Fruit fly (Drosophila melanogaster) whole organism, wandering third instar larva: Measurements from ENCODE around the gene Sfp24Ba.
A peak's percentile ranks its signal among the peaks of the same experiment; 100 is the strongest.

Experiments
- CG32264 ChIP-seq: fragments of 200-800 bp; sonication (Bioruptor generic); optimal IDR thresholded peaks from 2 replicates; lab custom pipeline; 2016; ENCODE audit warnings: missing biosample characterization, missing genetic modification characterization
- CG9705 ChIP-seq: fragments of 200-800 bp; sonication (Bioruptor generic); optimal IDR thresholded peaks from 2 replicates; lab custom pipeline; 2018; ENCODE audit warnings: missing biosample characterization, mild to moderate bottlenecking, missing genetic modification characterization
- CrebA ChIP-seq: fragments of 200-800 bp; sonication (Bioruptor generic); optimal IDR thresholded peaks from 2 replicates; lab custom pipeline; 2016; ENCODE audit warnings: missing biosample characterization, mild to moderate bottlenecking, missing genetic modification characterization, borderline replicate concordance
- Dfd ChIP-seq: fragments of >200 bp; optimal IDR thresholded peaks from 2 replicates; lab custom pipeline; 2017; ENCODE audit warnings: missing biosample characterization, missing genetic modification characterization
- GATAd ChIP-seq: sonication (Bioruptor generic); optimal IDR thresholded peaks from 2 replicates; lab custom pipeline; 2016; ENCODE audit warnings: missing biosample characterization, missing genetic modification characterization
- HLH106 ChIP-seq: fragments of 200-800 bp; optimal IDR thresholded peaks from 3 replicates; lab custom pipeline; 2019; ENCODE audit warnings: missing biosample characterization, mild to moderate bottlenecking, missing genetic modification characterization, moderate library complexity
- Hr78 ChIP-seq: fragments of >200 bp; optimal IDR thresholded peaks from 2 replicates; lab custom pipeline; 2017; ENCODE audit warnings: missing biosample characterization, missing genetic modification characterization
- Hr83 ChIP-seq: fragments of 200-300 bp; sonication (Bioruptor generic); optimal IDR thresholded peaks from 2 replicates; lab custom pipeline; 2016; ENCODE audit warnings: missing biosample characterization, mild to moderate bottlenecking, missing genetic modification characterization, moderate library complexity; ENCODE audit not compliant: poor library complexity, severe bottlenecking
- Jra ChIP-seq: sonication (Bioruptor generic); optimal IDR thresholded peaks from 2 replicates; lab custom pipeline; 2016; ENCODE audit warnings: missing biosample characterization, missing genetic modification characterization
- Mio ChIP-seq: sonication (Bioruptor generic); optimal IDR thresholded peaks from 2 replicates; lab custom pipeline; 2016; ENCODE audit warnings: missing biosample characterization, missing genetic modification characterization
- Myc ChIP-seq: fragments of >200 bp; optimal IDR thresholded peaks from 2 replicates; lab custom pipeline; 2017
- N ChIP-seq: fragments of >200 bp; optimal IDR thresholded peaks from 2 replicates; lab custom pipeline; 2018; ENCODE audit warnings: missing biosample characterization, missing external identifiers, missing genetic modification characterization
- Rel ChIP-seq, 2 experiments: fragments of 200-800 bp; sonication (Bioruptor generic) in 1 of 2; optimal IDR thresholded peaks; 2 replicates in 1 of 2; 3 replicates in 1 of 2; lab custom pipeline; 2016 to 2019; ENCODE audit warnings: mild to moderate bottlenecking in 2 of 2, missing biosample characterization in 2 of 2, missing genetic modification characterization in 2 of 2, moderate library complexity in 1 of 2
- Sp1 ChIP-seq: fragments of 200-800 bp; sonication (Bioruptor generic); optimal IDR thresholded peaks from 3 replicates; lab custom pipeline; 2019; ENCODE audit warnings: missing biosample characterization, mild to moderate bottlenecking, missing genetic modification characterization, moderate library complexity
- Vsx2 ChIP-seq: fragments of 200-300, 225-300 bp; sonication (Bioruptor generic); optimal IDR thresholded peaks from 2 replicates; lab custom pipeline; 2018; ENCODE audit warnings: missing biosample characterization, missing genetic modification characterization; ENCODE audit not compliant: partially characterized antibody
- br ChIP-seq: fragments of 200-800 bp; sonication (Bioruptor generic); optimal IDR thresholded peaks from 2 replicates; lab custom pipeline; 2016; ENCODE audit warnings: missing biosample characterization, missing genetic modification characterization
- dl ChIP-seq, 2 experiments: fragments of 175-275, 200-275 bp in 1 of 2; fragments of 200-275 bp in 1 of 2; sonication (Bioruptor generic); optimal IDR thresholded peaks; lab custom pipeline; 2018; ENCODE audit warnings: mild to moderate bottlenecking in 2 of 2, missing biosample characterization in 2 of 2, missing genetic modification characterization in 2 of 2, moderate library complexity in 2 of 2; ENCODE audit not compliant: partially characterized antibody in 2 of 2, insufficient read depth in 1 of 2
- dmrt93B ChIP-seq: fragments of 200-800 bp; sonication (Bioruptor generic); optimal IDR thresholded peaks from 2 replicates; lab custom pipeline; 2018; ENCODE audit warnings: missing biosample characterization, mild to moderate bottlenecking, missing genetic modification characterization
- dsf ChIP-seq: sonication (Bioruptor generic); optimal IDR thresholded peaks from 2 replicates; lab custom pipeline; 2016; ENCODE audit warnings: missing biosample characterization, missing genetic modification characterization, borderline replicate concordance
- ey ChIP-seq: fragments of 200-800 bp; sonication (Bioruptor generic); optimal IDR thresholded peaks from 2 replicates; lab custom pipeline; 2016; ENCODE audit warnings: missing biosample characterization, missing genetic modification characterization
- fru ChIP-seq: fragments of 200-800 bp; sonication (Bioruptor generic); optimal IDR thresholded peaks from 3 replicates; lab custom pipeline; 2016; ENCODE audit warnings: missing biosample characterization, mild to moderate bottlenecking, missing genetic modification characterization
- h ChIP-seq: fragments of 200-800 bp; sonication (Bioruptor generic); optimal IDR thresholded peaks from 3 replicates; lab custom pipeline; 2016; ENCODE audit warnings: missing biosample characterization, mild to moderate bottlenecking, missing genetic modification characterization
- jim ChIP-seq: fragments of 175-275, 200-325 bp; sonication (Bioruptor generic); optimal IDR thresholded peaks from 2 replicates; lab custom pipeline; 2016; ENCODE audit warnings: missing biosample characterization, mild to moderate bottlenecking, missing genetic modification characterization
- lola ChIP-seq: fragments of >200 bp; optimal IDR thresholded peaks from 2 replicates; lab custom pipeline; 2017; ENCODE audit warnings: missing biosample characterization, missing genetic modification characterization
- pan ChIP-seq: fragments of >200 bp; optimal IDR thresholded peaks from 2 replicates; lab custom pipeline; 2017
- psq ChIP-seq: fragments of 200-800 bp; sonication (Bioruptor generic); optimal IDR thresholded peaks from 3 replicates; lab custom pipeline; 2017; ENCODE audit warnings: missing biosample characterization, mild to moderate bottlenecking, missing genetic modification characterization, moderate library complexity
- sage ChIP-seq: fragments of 200-800 bp; sonication (Bioruptor generic); optimal IDR thresholded peaks from 2 replicates; lab custom pipeline; 2016; ENCODE audit warnings: missing biosample characterization, mild to moderate bottlenecking, missing genetic modification characterization
- sv ChIP-seq: fragments of 200-800 bp; sonication (Bioruptor generic); optimal IDR thresholded peaks from 3 replicates; lab custom pipeline; 2016; ENCODE audit warnings: missing biosample characterization, missing genetic modification characterization
- tai ChIP-seq: sonication (Bioruptor generic); optimal IDR thresholded peaks from 2 replicates; lab custom pipeline; 2016; ENCODE audit warnings: missing biosample characterization, missing genetic modification characterization
- usp ChIP-seq: fragments of >200 bp; optimal IDR thresholded peaks from 2 replicates; lab custom pipeline; 2017; ENCODE audit warnings: missing biosample characterization, missing genetic modification characterization
- woc ChIP-seq: sonication (Bioruptor generic); optimal IDR thresholded peaks from 2 replicates; lab custom pipeline; 2016; ENCODE audit warnings: missing biosample characterization, mild to moderate bottlenecking, missing genetic modification characterization

Sfp24Ba gene

DNA sequence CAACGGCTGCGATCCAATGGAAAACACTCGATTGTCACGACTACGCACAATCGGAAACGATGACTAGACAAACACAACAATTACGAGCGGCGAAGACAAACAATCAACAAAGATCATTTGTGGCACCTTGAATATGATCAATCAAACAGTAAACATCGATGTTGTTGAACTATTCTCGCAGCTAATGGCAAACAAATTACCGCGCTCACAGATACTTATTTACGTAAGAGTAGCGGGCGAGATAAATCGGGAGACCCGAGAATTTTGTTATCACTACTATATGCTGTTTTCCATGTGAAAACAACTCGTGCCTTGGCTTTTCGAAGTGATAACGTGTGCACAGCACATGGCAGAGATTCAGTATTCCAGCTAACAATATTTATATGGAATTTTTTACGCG lies 39.5 kb downstream of the Sfp24Ba start:
- TF ChIP-seq jim (GFP tag; lab: Kevin White, UChicago) (no peak), N (GFP tag; lab: Kevin White, UChicago) (no peak), CG32264 (GFP tag; lab: Kevin White, UChicago) (no peak), Myc (lab: Kevin White, UChicago) (no peak), Hr78 (GFP tag; lab: Kevin White, UChicago) (no peak), sv (no peak), Mio (GFP tag; lab: Kevin White, UChicago) (no peak), dl (GFP tag; optimal IDR thresholded peaks at IDR 0.05; lab: Kevin White, UChicago; ENCODE audit: insufficient read depth in 1 of 2, partially characterized antibody in 2 of 2) (no peak), GATAd (GFP tag; lab: Kevin White, UChicago) (no peak), Hr83 (GFP tag; lab: Kevin White, UChicago) (no peak), Vsx2 (GFP tag; lab: Kevin White, UChicago) (no peak), tai (GFP tag; lab: Kevin White, UChicago) (no peak), CG9705 (GFP tag; lab: Kevin White, UChicago) (no peak), Jra (GFP tag; lab: Kevin White, UChicago) (no peak), HLH106 (tag; lab: Kevin White, UChicago) (no peak), psq (no peak), br (GFP tag; lab: Kevin White, UChicago) (no peak), lola (GFP tag; lab: Kevin White, UChicago) (no peak), Sp1 (no peak), pan (lab: Kevin White, UChicago) (no peak)

DNA sequence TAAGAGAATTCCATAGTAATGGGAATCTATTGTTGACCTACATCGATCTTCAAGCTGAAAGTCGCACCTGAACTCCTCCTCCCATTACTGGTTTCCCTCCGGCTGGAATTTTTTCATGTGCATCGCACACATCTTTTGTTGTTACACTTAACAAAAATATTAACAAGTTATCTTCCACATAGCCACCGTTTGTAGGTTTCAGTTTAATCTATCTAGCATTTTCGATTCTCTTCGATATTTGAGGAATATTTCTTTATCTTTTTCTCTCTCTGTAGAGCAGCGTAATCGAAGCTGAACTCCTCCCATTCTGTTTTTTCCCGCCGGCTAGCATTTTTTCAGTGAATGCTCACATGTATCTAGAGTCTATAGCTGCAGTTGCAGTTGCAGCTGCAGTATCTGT lies 43.6 kb downstream of the Sfp24Ba start:
- no peak for TF ChIP-seq Rel (GFP tag; optimal IDR thresholded peaks at IDR 0.05; lab: Kevin White, UChicago)
- TF ChIP-seq Rel (tag; optimal IDR thresholded peaks at IDR 0.05; lab: Kevin White, UChicago): no peak
- no peak for TF ChIP-seq Myc (lab: Kevin White, UChicago)
- no peak for TF ChIP-seq dl (GFP tag; optimal IDR thresholded peaks at IDR 0.05; lab: Kevin White, UChicago; ENCODE audit: insufficient read depth in 1 of 2, partially characterized antibody in 2 of 2)
- no peak for TF ChIP-seq ey (GFP tag; lab: Kevin White, UChicago)
- no peak for TF ChIP-seq HLH106 (tag; lab: Kevin White, UChicago)
- no peak for TF ChIP-seq CrebA (GFP tag; lab: Kevin White, UChicago)
- no peak for TF ChIP-seq N (GFP tag; lab: Kevin White, UChicago)
- no peak for TF ChIP-seq Jra (GFP tag; lab: Kevin White, UChicago)
- TF ChIP-seq Vsx2 (GFP tag; lab: Kevin White, UChicago): no peak
- no peak for TF ChIP-seq usp (GFP tag; lab: Kevin White, UChicago)
- TF ChIP-seq sv: no peak
- no peak for TF ChIP-seq dmrt93B (GFP tag; lab: Kevin White, UChicago)
- TF ChIP-seq Dfd (GFP tag; lab: Kevin White, UChicago): no peak
- TF ChIP-seq jim (GFP tag; lab: Kevin White, UChicago): no peak
- no peak for TF ChIP-seq tai (GFP tag; lab: Kevin White, UChicago)
- no peak for TF ChIP-seq dsf
- no peak for TF ChIP-seq pan (lab: Kevin White, UChicago)
- TF ChIP-seq sage (GFP tag; lab: Kevin White, UChicago): no peak
- TF ChIP-seq fru (GFP tag; lab: Kevin White, UChicago): no peak

DNA sequence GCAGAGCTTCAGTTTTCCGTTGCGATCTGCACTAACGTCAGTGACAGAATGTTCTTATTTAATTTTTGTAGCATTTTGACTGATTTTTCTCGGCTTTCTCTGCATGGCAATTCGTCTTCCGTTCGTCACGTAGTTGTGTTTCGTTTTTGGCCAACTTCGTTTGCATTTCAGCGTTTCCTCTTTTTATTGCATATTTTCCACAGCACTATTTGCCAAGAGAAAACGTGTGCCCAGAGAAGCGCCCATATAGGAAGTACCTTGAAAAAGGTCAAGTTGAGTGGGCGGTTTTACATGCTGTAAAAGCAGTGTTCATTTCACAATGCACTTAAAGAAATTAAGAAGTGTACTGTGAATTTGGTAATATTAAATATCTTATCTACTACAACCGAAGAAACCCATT lies 46.7 kb downstream of the Sfp24Ba start, which contains the start of gene CG15418:
TSS of gene CG15418 (minus strand) at position 101 of the 400 bp plus-strand sequence.
- TF ChIP-seq lola (GFP tag; lab: Kevin White, UChicago) (no peak), Mio (GFP tag; lab: Kevin White, UChicago) (no peak), jim (GFP tag; lab: Kevin White, UChicago) (no peak), br (GFP tag; lab: Kevin White, UChicago) (no peak), pan (lab: Kevin White, UChicago) (no peak), woc (no peak), CrebA (GFP tag; lab: Kevin White, UChicago) (no peak)

DNA sequence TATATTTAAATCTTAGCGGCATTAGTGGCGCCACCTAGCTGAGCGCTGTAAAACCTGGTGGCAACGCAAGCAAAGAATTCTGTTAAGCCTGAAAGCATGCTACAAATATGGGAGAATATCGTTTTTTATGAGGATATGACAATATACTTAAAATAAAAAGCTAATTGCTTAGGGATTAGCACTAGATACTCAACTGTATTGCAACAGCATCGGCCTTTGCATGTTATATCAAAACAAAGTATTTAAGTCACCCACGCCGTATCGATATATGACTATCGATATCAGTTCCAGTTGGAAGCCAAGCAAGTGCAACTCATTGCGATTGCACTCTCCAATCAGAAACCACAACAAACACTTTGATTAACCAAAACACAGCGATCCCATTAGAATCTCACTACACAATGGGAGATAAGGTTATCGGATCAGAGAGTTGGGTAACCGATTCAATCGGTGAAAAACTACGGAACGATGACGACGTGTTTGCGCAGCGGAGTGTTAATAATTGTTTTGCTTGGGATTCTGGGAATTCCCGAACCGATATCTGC lies 49.5 kb downstream of the Sfp24Ba start, which contains the start of gene Ugt36A1:
TSS of gene Ugt36A1 (plus strand) at position 280 of the 545 bp plus-strand sequence.
- TF ChIP-seq Myc (lab: Kevin White, UChicago) (peak; percentile 72), dsf (no peak), h (GFP tag; lab: Kevin White, UChicago) (no peak), dl (GFP tag; optimal IDR thresholded peaks at IDR 0.05; lab: Kevin White, UChicago; ENCODE audit: insufficient read depth in 1 of 2, partially characterized antibody in 2 of 2) (no peak), Rel (GFP tag; optimal IDR thresholded peaks at IDR 0.05; lab: Kevin White, UChicago) (no peak), Rel (tag; optimal IDR thresholded peaks at IDR 0.05; lab: Kevin White, UChicago) (peak; percentile 94)
